Worm (Caenorhabditis elegans) whole organism, mixed stage, embryonic: Measurements from ENCODE around the gene ador-1.

Experiments
- bed-3 ChIP-seq: fragments of 200-800 bp; sonication (Bioruptor generic); optimal IDR thresholded peaks from 3 replicates; lab custom pipeline; 2018; ENCODE audit warnings: mild to moderate bottlenecking, missing genetic modification characterization, moderate library complexity, missing compliant biosample characterization
- blmp-1 ChIP-seq: fragments of 150-350 bp; optimal IDR thresholded peaks from 2 replicates; lab custom pipeline; 2014; ENCODE audit warnings: missing biosample characterization, missing genetic modification characterization
- ceh-83 ChIP-seq: fragments of 200-800 bp; sonication (Bioruptor generic); optimal IDR thresholded peaks from 2 replicates; lab custom pipeline; 2018; ENCODE audit warnings: mild to moderate bottlenecking, missing genetic modification characterization, missing compliant biosample characterization
- elt-3 ChIP-seq: fragments of 150-350 bp; optimal IDR thresholded peaks from 2 replicates; lab custom pipeline; 2014; ENCODE audit warnings: missing biosample characterization, missing genetic modification characterization
- lin-13 ChIP-seq: fragments of 150-350 bp; optimal IDR thresholded peaks from 2 replicates; lab custom pipeline; 2014; ENCODE audit warnings: missing biosample characterization, missing genetic modification characterization
- lsy-2 ChIP-seq: fragments of 150-350 bp; optimal IDR thresholded peaks from 2 replicates; lab custom pipeline; 2014; ENCODE audit warnings: missing biosample characterization, missing genetic modification characterization
- nhr-12 ChIP-seq: fragments of 150-350 bp; optimal IDR thresholded peaks from 2 replicates; lab custom pipeline; 2014; ENCODE audit warnings: missing biosample characterization, missing genetic modification characterization
- nhr-237 ChIP-seq: fragments of 150-350 bp; optimal IDR thresholded peaks from 2 replicates; lab custom pipeline; 2014; ENCODE audit warnings: missing biosample characterization, missing genetic modification characterization
- nhr-28 ChIP-seq: fragments of 150-350 bp; optimal IDR thresholded peaks from 2 replicates; lab custom pipeline; 2014; ENCODE audit warnings: missing biosample characterization, missing genetic modification characterization
- pha-4 ChIP-seq: fragments of 150-350 bp; optimal IDR thresholded peaks from 2 replicates; lab custom pipeline; 2018; ENCODE audit warnings: missing biosample characterization, missing genetic modification reagents, missing genetic modification characterization
- unc-39 ChIP-seq: fragments of 150-350 bp; optimal IDR thresholded peaks from 2 replicates; lab custom pipeline; 2014; ENCODE audit warnings: missing biosample characterization, missing genetic modification characterization
- unc-62 ChIP-seq: fragments of 150-350 bp; optimal IDR thresholded peaks from 2 replicates; lab custom pipeline; 2014; ENCODE audit warnings: missing biosample characterization, missing genetic modification reagents, missing genetic modification characterization
- ztf-11 ChIP-seq: fragments of 150-350 bp; optimal IDR thresholded peaks from 2 replicates; lab custom pipeline; 2014; ENCODE audit warnings: missing biosample characterization, missing genetic modification characterization

DNA sequence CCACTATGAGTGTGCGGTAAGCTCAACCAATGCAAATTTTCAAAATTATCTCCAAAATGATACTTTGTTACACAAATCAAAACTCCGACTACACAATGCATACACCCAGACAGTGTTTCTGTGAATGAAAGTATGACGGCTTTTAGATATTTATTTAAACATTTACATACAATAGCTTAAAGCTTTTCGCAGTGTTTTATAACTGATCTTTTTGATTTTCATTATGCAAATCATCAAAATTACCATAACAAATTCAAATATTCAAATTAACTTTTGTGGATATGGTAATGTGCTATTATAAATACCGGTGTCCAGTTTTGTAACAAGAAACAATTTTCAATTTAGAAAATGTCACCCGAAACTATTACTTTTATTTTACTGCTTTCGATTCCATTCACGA, 43.7 kb upstream of the ador-1 start, which contains the start of the genes F49C5.5 and F49C5.10:
- TF ChIP-seq nhr-12 (tag; lab: Kevin White, UChicago) (no peak), pha-4 (tag; lab: Kevin White, UChicago) (no peak), nhr-237 (no peak), blmp-1 (no peak), ztf-11 (tag; lab: Kevin White, UChicago) (no peak), lsy-2 (tag; lab: Kevin White, UChicago) (no peak), unc-62 (no peak), unc-39 (no peak), elt-3 (tag; lab: Kevin White, UChicago) (no peak), lin-13 (tag; lab: Kevin White, UChicago) (no peak), ceh-83 (no peak), nhr-28 (tag; lab: Kevin White, UChicago) (no peak), bed-3 (GFP tag; lab: Kevin White, UChicago) (no peak)
